Worm (Caenorhabditis elegans): ENCODE measurements around the gene rrp-8.

rrp-8 gene

ce11 chrIV:366406-366805 lies 29.9 kb upstream of the rrp-8 start (continued):
- TF ChIP-seq isw-1 (GFP tag; IDR thresholded peaks at IDR 0.05) = peak; percentile 4; the same call in 1 of the 2 replicates
- no peak for TF ChIP-seq aly-2 (tag; optimal IDR thresholded peaks at IDR 0.05)
- peak; percentile 26 to 69 for TF ChIP-seq lsy-2 (tag; optimal IDR thresholded peaks at IDR 0.05)
- no peak for TF ChIP-seq lin-39 (tag; optimal IDR thresholded peaks at IDR 0.05)

- TF ChIP-seq ztf-11 (tag; optimal IDR thresholded peaks at IDR 0.05) = no peak
- no peak for TF ChIP-seq zag-1 (tag; optimal IDR thresholded peaks at IDR 0.05)
- no peak for TF ChIP-seq F16B12.6 (tag; optimal IDR thresholded peaks at IDR 0.05)
- peak; percentile 26 for TF ChIP-seq isw-1 (GFP tag; IDR thresholded peaks at IDR 0.05)
- TF ChIP-seq C16A3.4 (tag; optimal IDR thresholded peaks at IDR 0.05) = no peak
- no peak for TF ChIP-seq Y116A8C.19 (tag; optimal IDR thresholded peaks at IDR 0.05; ENCODE audit: borderline replicate concordance)
- no peak for TF ChIP-seq nhr-84 (tag; optimal IDR thresholded peaks at IDR 0.05)
- no peak for TF ChIP-seq pqm-1 (tag; optimal IDR thresholded peaks at IDR 0.05)
- peak in 1 of 3 experiments; percentile 25 for TF ChIP-seq dpl-1 (GFP tag; optimal IDR thresholded peaks at IDR 0.05)
- TF ChIP-seq fkh-4 (tag; optimal IDR thresholded peaks at IDR 0.05; ENCODE audit: borderline replicate concordance) = no peak
- TF ChIP-seq irx-1 (tag; optimal IDR thresholded peaks at IDR 0.05) = no peak
- no peak for TF ChIP-seq nhr-12 (tag; optimal IDR thresholded peaks at IDR 0.05)
- no peak for TF ChIP-seq pag-3 (tag; optimal IDR thresholded peaks at IDR 0.05; ENCODE audit: borderline replicate concordance, insufficient read depth)
- TF ChIP-seq xbp-1 (tag; optimal IDR thresholded peaks at IDR 0.05) = no peak
- peak; percentile 27 for TF ChIP-seq nhr-85 (tag)
- TF ChIP-seq tlp-1 (tag; optimal IDR thresholded peaks at IDR 0.05) = no peak
- TF ChIP-seq nhr-11 (tag; optimal IDR thresholded peaks at IDR 0.05) = no peak
- no peak for TF ChIP-seq unc-62 (GFP tag; optimal IDR thresholded peaks at IDR 0.05)
- TF ChIP-seq ces-1 (GFP tag; optimal IDR thresholded peaks at IDR 0.05) = no peak
- no peak for TF ChIP-seq lin-14 (GFP tag; optimal IDR thresholded peaks at IDR 0.05)
- no peak for TF ChIP-seq unc-130 (tag; optimal IDR thresholded peaks at IDR 0.05)
- TF ChIP-seq snpc-4 (tag; optimal IDR thresholded peaks at IDR 0.05) = no peak
- no peak for TF ChIP-seq nhr-71 (tag; optimal IDR thresholded peaks at IDR 0.05)
- TF ChIP-seq hlh-17 (GFP tag; optimal IDR thresholded peaks at IDR 0.05; ENCODE audit: borderline replicate concordance) = no peak
- no peak for TF ChIP-seq skn-1 (tag; optimal IDR thresholded peaks at IDR 0.05)
- peak; percentile 45 to 48 for TF ChIP-seq efl-1 (optimal IDR thresholded peaks at IDR 0.05)
- peak in 1 of 2 experiments; percentile 12 for TF ChIP-seq efl-1 (GFP tag; optimal IDR thresholded peaks at IDR 0.05 in 1 of 2)
- no peak for TF ChIP-seq lin-39 (tag; optimal IDR thresholded peaks at IDR 0.05)
- no peak for TF ChIP-seq sptf-1 (tag; optimal IDR thresholded peaks at IDR 0.05)
- TF ChIP-seq unc-86 (tag; optimal IDR thresholded peaks at IDR 0.05) = peak; percentile 17
- peak in 1 of 2 experiments; percentile 9 for TF ChIP-seq lsy-2 (tag; optimal IDR thresholded peaks at IDR 0.05)
- TF ChIP-seq fkh-10 (GFP tag; optimal IDR thresholded peaks at IDR 0.05) = no peak
- no peak for TF ChIP-seq sox-4 (tag; optimal IDR thresholded peaks at IDR 0.05)
- TF ChIP-seq egl-27 (tag; optimal IDR thresholded peaks at IDR 0.05) = no peak
- no peak for TF ChIP-seq lin-13 (GFP tag; optimal IDR thresholded peaks at IDR 0.05)
- no peak for TF ChIP-seq fos-1 (tag; optimal IDR thresholded peaks at IDR 0.05)
- no peak for TF ChIP-seq mep-1 (tag; optimal IDR thresholded peaks at IDR 0.05)
- no peak for TF ChIP-seq unc-30 (tag; optimal IDR thresholded peaks at IDR 0.05)
- TF ChIP-seq nhr-77 (tag; optimal IDR thresholded peaks at IDR 0.05) = no peak
- TF ChIP-seq nhr-90 (tag; optimal IDR thresholded peaks at IDR 0.05; ENCODE audit: poor library complexity) = no peak
- peak; percentile 3 for TF ChIP-seq swsn-7 (tag; optimal IDR thresholded peaks at IDR 0.05)
- TF ChIP-seq efl-3 (GFP tag; optimal IDR thresholded peaks at IDR 0.05) = no peak
- TF ChIP-seq hlh-4 (tag; optimal IDR thresholded peaks at IDR 0.05) = no peak
- no peak for TF ChIP-seq grh-1 (GFP tag; IDR thresholded peaks at IDR 0.05)
- TF ChIP-seq unc-98 (GFP tag; IDR thresholded peaks at IDR 0.05) = no peak
- no peak for TF ChIP-seq nhr-237 (tag; optimal IDR thresholded peaks at IDR 0.05)
- no peak for TF ChIP-seq C34B4.2 (tag; optimal IDR thresholded peaks at IDR 0.05)
- TF ChIP-seq elt-2 (tag; optimal IDR thresholded peaks at IDR 0.05) = no peak
- TF ChIP-seq snu-23 (GFP tag; optimal IDR thresholded peaks at IDR 0.05) = peak; percentile 5
- TF ChIP-seq nhr-19 (GFP tag; conservative IDR thresholded peaks at IDR 0.05) = no peak
These were observed 24.1 kb upstream of the rrp-8 start for ce11 chrIV:372146-372789.

All from whole organism, L1 larva.